Worm (Caenorhabditis elegans): ENCODE results near the gene mob-1.

mob-1 gene

ce11 chrIV:11878249-11878648 lies 17.9 kb downstream of the mob-1 start, which contains the start of gene cutl-27:
Gene cutl-27, plus strand, starts transcription at chrIV:11878549.
- TF ChIP-seq tbx-11 (GFP tag; IDR thresholded peaks at IDR 0.05) (no peak), B0310.2 (tag; optimal IDR thresholded peaks at IDR 0.05) (no peak), ceh-13 (GFP tag; optimal IDR thresholded peaks at IDR 0.05) (no peak), F13C5.2 (tag; optimal IDR thresholded peaks at IDR 0.05) (no peak), scrt-1 (GFP tag; IDR thresholded peaks at IDR 0.05) (no peak), pes-1 (GFP tag; IDR thresholded peaks at IDR 0.05) (no peak), ceh-36 (tag; optimal IDR thresholded peaks at IDR 0.05) (no peak), hmg-4 (GFP tag; optimal IDR thresholded peaks at IDR 0.05) (no peak), ama-1 (optimal IDR thresholded peaks at IDR 0.05) (no peak), flt-1 (GFP tag; IDR thresholded peaks at IDR 0.05) (no peak), tra-4 (tag; optimal IDR thresholded peaks at IDR 0.05) (no peak), hmbx-1 (tag; optimal IDR thresholded peaks at IDR 0.05) (no peak), tbx-37 (GFP tag; conservative IDR thresholded peaks at IDR 0.05) (no peak), sea-1 (GFP tag; conservative IDR thresholded peaks at IDR 0.05) (no peak)

- TF ChIP-seq scrt-1 (GFP tag; IDR thresholded peaks at IDR 0.05) (no peak), hnd-1 (tag; optimal IDR thresholded peaks at IDR 0.05) (no peak), flt-1 (GFP tag; IDR thresholded peaks at IDR 0.05) (no peak), ceh-36 (tag; optimal IDR thresholded peaks at IDR 0.05) (no peak), B0310.2 (tag; optimal IDR thresholded peaks at IDR 0.05) (no peak), pes-1 (GFP tag; IDR thresholded peaks at IDR 0.05) (no peak), tbx-37 (GFP tag; conservative IDR thresholded peaks at IDR 0.05) (no peak), sea-1 (GFP tag; conservative IDR thresholded peaks at IDR 0.05) (no peak), hmbx-1 (tag; optimal IDR thresholded peaks at IDR 0.05) (no peak)
These were observed 22.2 kb downstream of the mob-1 start for ce11 chrIV:11882534-11882933.

- TF ChIP-seq scrt-1 (GFP tag; IDR thresholded peaks at IDR 0.05), result no peak
- TF ChIP-seq tra-4 (tag; optimal IDR thresholded peaks at IDR 0.05), result no peak
- TF ChIP-seq ama-1 (optimal IDR thresholded peaks at IDR 0.05), result no peak
- no peak for TF ChIP-seq B0310.2 (tag; optimal IDR thresholded peaks at IDR 0.05)
- no peak for TF ChIP-seq flt-1 (GFP tag; IDR thresholded peaks at IDR 0.05)
- TF ChIP-seq hnd-1 (tag; optimal IDR thresholded peaks at IDR 0.05), result no peak
- no peak for TF ChIP-seq pes-1 (GFP tag; IDR thresholded peaks at IDR 0.05)
- no peak for TF ChIP-seq aly-1 (tag; optimal IDR thresholded peaks at IDR 0.05)
- TF ChIP-seq tbx-37 (GFP tag; conservative IDR thresholded peaks at IDR 0.05), result no peak
- TF ChIP-seq sea-1 (GFP tag; conservative IDR thresholded peaks at IDR 0.05), result no peak
These were observed 23.1 kb downstream of the mob-1 start for ce11 chrIV:11883478-11883877.

ce11 chrIV:11885313-11885712 lies 25.0 kb downstream of the mob-1 start, which contains the start of gene let-653:
Gene let-653, plus strand, starts transcription at chrIV:11885613.
- TF ChIP-seq tbx-11 (GFP tag; IDR thresholded peaks at IDR 0.05), result no peak
- no peak for TF ChIP-seq ets-7 (tag; optimal IDR thresholded peaks at IDR 0.05)
- no peak for TF ChIP-seq ceh-36 (tag; optimal IDR thresholded peaks at IDR 0.05)
- TF ChIP-seq aly-1 (tag; optimal IDR thresholded peaks at IDR 0.05), result no peak
- TF ChIP-seq hmbx-1 (tag; optimal IDR thresholded peaks at IDR 0.05), result no peak
- TF ChIP-seq B0310.2 (tag; optimal IDR thresholded peaks at IDR 0.05), result no peak
- TF ChIP-seq pes-1 (GFP tag; IDR thresholded peaks at IDR 0.05), result no peak
- no peak for TF ChIP-seq F13C5.2 (tag; optimal IDR thresholded peaks at IDR 0.05)
- no peak for TF ChIP-seq tbx-37 (GFP tag; conservative IDR thresholded peaks at IDR 0.05)

ce11 chrIV:11892545-11892944 lies 32.2 kb downstream of the mob-1 start:
- TF ChIP-seq tbx-11 (GFP tag; IDR thresholded peaks at IDR 0.05) (no peak), ets-7 (tag; optimal IDR thresholded peaks at IDR 0.05) (no peak), F13C5.2 (tag; optimal IDR thresholded peaks at IDR 0.05) (no peak), hmg-4 (GFP tag; optimal IDR thresholded peaks at IDR 0.05) (no peak), tbx-37 (GFP tag; conservative IDR thresholded peaks at IDR 0.05) (no peak), ama-1 (optimal IDR thresholded peaks at IDR 0.05) (no peak)

ce11 chrIV:11893336-11893735 lies 33.0 kb downstream of the mob-1 start:
- TF ChIP-seq tbx-11 (GFP tag; IDR thresholded peaks at IDR 0.05) (no peak), scrt-1 (GFP tag; IDR thresholded peaks at IDR 0.05) (no peak), hmbx-1 (tag; optimal IDR thresholded peaks at IDR 0.05) (no peak), aly-1 (tag; optimal IDR thresholded peaks at IDR 0.05) (no peak), B0310.2 (tag; optimal IDR thresholded peaks at IDR 0.05) (no peak), ama-1 (optimal IDR thresholded peaks at IDR 0.05) (no peak), ceh-36 (tag; optimal IDR thresholded peaks at IDR 0.05) (no peak), tra-4 (tag; optimal IDR thresholded peaks at IDR 0.05) (no peak), F13C5.2 (tag; optimal IDR thresholded peaks at IDR 0.05) (no peak), hnd-1 (tag; optimal IDR thresholded peaks at IDR 0.05) (no peak), ceh-13 (GFP tag; optimal IDR thresholded peaks at IDR 0.05) (no peak), flt-1 (GFP tag; IDR thresholded peaks at IDR 0.05) (no peak)

ce11 chrIV:11897710-11898109 lies 37.4 kb downstream of the mob-1 start:
- no peak for TF ChIP-seq pes-1 (GFP tag; IDR thresholded peaks at IDR 0.05)
- no peak for TF ChIP-seq F13C5.2 (tag; optimal IDR thresholded peaks at IDR 0.05)
- no peak for TF ChIP-seq hmg-4 (GFP tag; optimal IDR thresholded peaks at IDR 0.05)
- no peak for TF ChIP-seq tbx-37 (GFP tag; conservative IDR thresholded peaks at IDR 0.05)
- no peak for TF ChIP-seq hnd-1 (tag; optimal IDR thresholded peaks at IDR 0.05)
- no peak for TF ChIP-seq B0310.2 (tag; optimal IDR thresholded peaks at IDR 0.05)
- TF ChIP-seq hmbx-1 (tag; optimal IDR thresholded peaks at IDR 0.05), result no peak
- TF ChIP-seq tra-4 (tag; optimal IDR thresholded peaks at IDR 0.05), result no peak
- no peak for TF ChIP-seq flt-1 (GFP tag; IDR thresholded peaks at IDR 0.05)
- TF ChIP-seq ceh-36 (tag; optimal IDR thresholded peaks at IDR 0.05), result no peak
- TF ChIP-seq sea-1 (GFP tag; conservative IDR thresholded peaks at IDR 0.05), result no peak
- TF ChIP-seq ama-1 (optimal IDR thresholded peaks at IDR 0.05), result no peak
- no peak for TF ChIP-seq aly-1 (tag; optimal IDR thresholded peaks at IDR 0.05)

ce11 chrIV:11899358-11899757 lies 39.0 kb downstream of the mob-1 start, which contains the start of gene nhr-43:
Gene nhr-43, plus strand, starts transcription at chrIV:11899590.
- TF ChIP-seq flt-1 (GFP tag; IDR thresholded peaks at IDR 0.05) (no peak), ceh-36 (tag; optimal IDR thresholded peaks at IDR 0.05) (no peak), pes-1 (GFP tag; IDR thresholded peaks at IDR 0.05) (no peak), tbx-37 (GFP tag; conservative IDR thresholded peaks at IDR 0.05) (no peak), tra-4 (tag; optimal IDR thresholded peaks at IDR 0.05) (no peak), aly-1 (tag; optimal IDR thresholded peaks at IDR 0.05) (no peak), hmbx-1 (tag; optimal IDR thresholded peaks at IDR 0.05) (no peak), hnd-1 (tag; optimal IDR thresholded peaks at IDR 0.05) (no peak)
